Fruit fly (Drosophila melanogaster) whole organism, embryonic: Measurements from ENCODE around the gene CG33784.

Source experiments
- Awh ChIP-seq: fragments of 200-800 bp; sonication (Bioruptor generic); IDR thresholded peaks from 2 replicates; pipeline ENCODE4, ENCODE4 v1.3.6; 2022; ENCODE audit warnings: missing biosample characterization, missing genetic modification characterization
- CG10147 ChIP-seq: fragments of 200-800 bp; sonication (Bioruptor generic); optimal IDR thresholded peaks from 2 replicates; lab custom pipeline; 2019; ENCODE audit warnings: missing biosample characterization, mild to moderate bottlenecking, missing genetic modification characterization, moderate library complexity
- CG12155 ChIP-seq: fragments of 200-800 bp; sonication (Bioruptor generic); optimal IDR thresholded peaks from 3 replicates; lab custom pipeline; 2016; ENCODE audit warnings: missing biosample characterization, missing genetic modification characterization
- CG1233 ChIP-seq: fragments of 200-800 bp; sonication (Bioruptor generic); optimal IDR thresholded peaks from 4 replicates; lab custom pipeline; 2018; ENCODE audit warnings: missing biosample characterization, mild to moderate bottlenecking, missing genetic modification characterization
- CG12942 ChIP-seq: fragments of 200-800 bp; sonication (Bioruptor generic); optimal IDR thresholded peaks from 3 replicates; lab custom pipeline; 2016; ENCODE audit warnings: missing biosample characterization, missing genetic modification characterization
- CG13424 ChIP-seq: fragments of 200-800 bp; sonication (Bioruptor generic); optimal IDR thresholded peaks from 2 replicates; lab custom pipeline; 2019; ENCODE audit warnings: missing biosample characterization, mild to moderate bottlenecking, missing genetic modification characterization, moderate library complexity
- CG15479 ChIP-seq: fragments of 200-800 bp; sonication (Bioruptor generic); optimal IDR thresholded peaks from 3 replicates; lab custom pipeline; 2019; ENCODE audit warnings: missing biosample characterization, mild to moderate bottlenecking, missing genetic modification characterization, moderate library complexity
- CG15514 ChIP-seq: fragments of 200-800 bp; sonication (Bioruptor generic); optimal IDR thresholded peaks from 3 replicates; lab custom pipeline; 2017; ENCODE audit warnings: missing biosample characterization, missing genetic modification characterization, mild to moderate bottlenecking, moderate library complexity, missing genetic modification reagents
- CG17361 ChIP-seq: fragments of 200-800 bp; sonication (Bioruptor generic); IDR thresholded peaks from 3 replicates; pipeline ENCODE4 v1.3.6; 2022; ENCODE audit warnings: missing biosample characterization, missing genetic modification characterization
- CG17568 ChIP-seq: fragments of 200-800 bp; sonication (Bioruptor generic); optimal IDR thresholded peaks from 2 replicates; lab custom pipeline; 2018; ENCODE audit warnings: missing biosample characterization, mild to moderate bottlenecking, missing genetic modification characterization, moderate library complexity
- CG18599 ChIP-seq: fragments of 200-800 bp; sonication (Bioruptor generic); optimal IDR thresholded peaks from 3 replicates; lab custom pipeline; 2017; ENCODE audit warnings: missing biosample characterization, missing genetic modification characterization, mild to moderate bottlenecking, moderate library complexity, missing genetic modification reagents
- CG2116 ChIP-seq: fragments of 200-800 bp; sonication (Bioruptor generic); optimal IDR thresholded peaks from 3 replicates; lab custom pipeline; 2018; ENCODE audit warnings: missing biosample characterization, mild to moderate bottlenecking, missing genetic modification characterization
- CG31224 ChIP-seq: fragments of 200-800 bp; sonication (Bioruptor generic); IDR thresholded peaks from 2 replicates; pipeline ENCODE4 v1.3.6; 2022; ENCODE audit warnings: missing biosample characterization, missing genetic modification characterization
- CG31388 ChIP-seq: fragments of 200-800 bp; sonication (Bioruptor generic); optimal IDR thresholded peaks from 2 replicates; lab custom pipeline; 2016; ENCODE audit warnings: missing biosample characterization, missing genetic modification characterization
- CG33213 ChIP-seq: fragments of 200-800 bp; sonication (Bioruptor generic); optimal IDR thresholded peaks from 3 replicates; lab custom pipeline; 2016; ENCODE audit warnings: missing biosample characterization, missing genetic modification characterization
- CG5180 ChIP-seq: fragments of 200-800 bp; sonication (Bioruptor generic); optimal IDR thresholded peaks from 3 replicates; lab custom pipeline; 2017; ENCODE audit warnings: missing biosample characterization, missing genetic modification characterization, mild to moderate bottlenecking, moderate library complexity, missing genetic modification reagents
- CG6175 ChIP-seq: fragments of 200-800 bp; sonication (Bioruptor generic); IDR thresholded peaks from 3 replicates; pipeline ENCODE4 v1.3.6; 2022; ENCODE audit warnings: missing biosample characterization, missing genetic modification characterization
- CG9817 ChIP-seq: fragments of 200-800 bp; sonication (Bioruptor generic); optimal IDR thresholded peaks from 2 replicates; lab custom pipeline; 2018; ENCODE audit warnings: missing biosample characterization, mild to moderate bottlenecking, missing genetic modification characterization, moderate library complexity
- Dad ChIP-seq: fragments of 200-800 bp; sonication (Bioruptor generic); optimal IDR thresholded peaks from 3 replicates; lab custom pipeline; 2016; ENCODE audit warnings: missing biosample characterization, missing genetic modification characterization
- Dip3 ChIP-seq: fragments of 200-800 bp; sonication (Bioruptor generic); optimal IDR thresholded peaks from 3 replicates; lab custom pipeline; 2016; ENCODE audit warnings: missing biosample characterization, missing genetic modification characterization
- Ets97D ChIP-seq: fragments of 200-800 bp; sonication (Bioruptor generic); optimal IDR thresholded peaks from 3 replicates; lab custom pipeline; 2016; ENCODE audit warnings: missing biosample characterization, missing genetic modification characterization
- H2.0 ChIP-seq: fragments of 200-800 bp; sonication (Bioruptor generic); IDR thresholded peaks from 2 replicates; pipeline ENCODE4 v1.3.6; 2022; ENCODE audit warnings: missing biosample characterization, missing genetic modification characterization
- Hr3 ChIP-seq: fragments of 200-800 bp; sonication (Bioruptor generic); optimal IDR thresholded peaks from 3 replicates; lab custom pipeline; 2016; ENCODE audit warnings: missing biosample characterization, missing genetic modification characterization
- Hr39 ChIP-seq: fragments of >200 bp; optimal IDR thresholded peaks from 2 replicates; lab custom pipeline; 2017
- Lim3 ChIP-seq: fragments of 200-800 bp; sonication (Bioruptor generic); IDR thresholded peaks from 2 replicates; pipeline ENCODE4 v1.3.6; 2022; ENCODE audit warnings: missing biosample characterization, missing genetic modification characterization
- NC2β ChIP-seq: fragments of 200-800 bp; sonication (Bioruptor generic); optimal IDR thresholded peaks from 2 replicates; lab custom pipeline; 2016; ENCODE audit warnings: missing biosample characterization, missing genetic modification characterization
- Oaz ChIP-seq: fragments of 200-800 bp; sonication (Bioruptor generic); IDR thresholded peaks from 2 replicates; pipeline ENCODE4 v1.3.6; 2022; ENCODE audit warnings: missing biosample characterization, missing genetic modification characterization
- PHDP ChIP-seq: fragments of 200-800 bp; sonication (Bioruptor generic); optimal IDR thresholded peaks from 3 replicates; lab custom pipeline; 2018; ENCODE audit warnings: missing biosample characterization, mild to moderate bottlenecking, missing genetic modification characterization, moderate library complexity
- Ravus ChIP-seq: fragments of 200-800 bp; sonication (Bioruptor generic); IDR thresholded peaks from 2 replicates; pipeline ENCODE4 v1.3.6; 2022; ENCODE audit warnings: missing biosample characterization, missing genetic modification characterization
- Spps ChIP-seq: fragments of 200-800 bp; sonication (Bioruptor generic); optimal IDR thresholded peaks from 2 replicates; lab custom pipeline; 2018; ENCODE audit warnings: missing biosample characterization, mild to moderate bottlenecking, missing genetic modification characterization
- Trl ChIP-seq, 3 experiments: fragments of >200 bp in 2 of 3; fragments of 200-800 bp in 1 of 3; sonication (Bioruptor generic) in 1 of 3; optimal IDR thresholded peaks; 2 replicates in 1 of 3; 3 replicates in 2 of 3; lab custom pipeline; 2016 to 2017; ENCODE audit warnings: missing biosample characterization in 1 of 3, missing genetic modification characterization in 1 of 3
- cwo ChIP-seq: fragments of 200-800 bp; sonication (Bioruptor generic); optimal IDR thresholded peaks from 3 replicates; lab custom pipeline; 2017; ENCODE audit warnings: missing biosample characterization, missing genetic modification characterization, mild to moderate bottlenecking, moderate library complexity, missing genetic modification reagents
- dati ChIP-seq: fragments of 200-800 bp; sonication (Bioruptor generic); IDR thresholded peaks from 2 replicates; pipeline ENCODE4 v1.3.6; 2022; ENCODE audit warnings: missing biosample characterization, missing genetic modification characterization
- fd96Cb ChIP-seq: fragments of 200-800 bp; sonication (Bioruptor generic); optimal IDR thresholded peaks from 2 replicates; lab custom pipeline; 2018; ENCODE audit warnings: missing biosample characterization, mild to moderate bottlenecking, missing genetic modification characterization, moderate library complexity
- gem ChIP-seq: fragments of 200-800 bp; sonication (Bioruptor generic); optimal IDR thresholded peaks from 2 replicates; lab custom pipeline; 2019; ENCODE audit warnings: missing biosample characterization, mild to moderate bottlenecking, missing genetic modification characterization, moderate library complexity
- gt ChIP-seq: fragments of 200-800 bp; sonication (Bioruptor generic); IDR thresholded peaks from 2 replicates; pipeline ENCODE4 v1.3.6; 2022; ENCODE audit warnings: missing biosample characterization, missing genetic modification characterization
- h ChIP-seq: fragments of >200 bp; optimal IDR thresholded peaks from 2 replicates; lab custom pipeline; 2017
- knrl ChIP-seq: fragments of 200-800 bp; sonication (Bioruptor generic); IDR thresholded peaks from 3 replicates; pipeline ENCODE4 v1.3.6; 2022; ENCODE audit warnings: missing biosample characterization, missing genetic modification characterization; ENCODE audit not compliant: partially characterized antibody
- lab ChIP-seq: fragments of 200-800 bp; sonication (Bioruptor generic); optimal IDR thresholded peaks from 3 replicates; lab custom pipeline; 2017; ENCODE audit warnings: missing biosample characterization, missing genetic modification characterization, mild to moderate bottlenecking, moderate library complexity, missing genetic modification reagents
- mld ChIP-seq: fragments of 200-800 bp; sonication (Bioruptor generic); IDR thresholded peaks from 3 replicates; pipeline ENCODE4 v1.3.6; 2022; ENCODE audit warnings: missing biosample characterization, missing genetic modification characterization; ENCODE audit not compliant: partially characterized antibody
- nmo ChIP-seq: fragments of 200-800 bp; sonication (Bioruptor generic); optimal IDR thresholded peaks from 2 replicates; lab custom pipeline; 2018; ENCODE audit warnings: missing biosample characterization, mild to moderate bottlenecking, missing genetic modification characterization, moderate library complexity
- sens ChIP-seq: fragments of 200-800 bp; sonication (Bioruptor generic); peaks from one replicate; lab custom pipeline; 2016; ENCODE audit warnings: missing biosample characterization, missing genetic modification characterization
- sens-2 ChIP-seq: fragments of 200-800 bp; sonication (Bioruptor generic); IDR thresholded peaks from 2 replicates; pipeline ENCODE4 v1.3.6; 2022; ENCODE audit warnings: missing biosample characterization, missing genetic modification characterization
- sim ChIP-seq: fragments of 200-800 bp; sonication (Bioruptor generic); IDR thresholded peaks from 2 replicates; pipeline ENCODE4 v1.3.6; 2022; ENCODE audit warnings: missing biosample characterization, missing genetic modification characterization
- stwl ChIP-seq: fragments of 200-800 bp; sonication (Bioruptor generic); optimal IDR thresholded peaks from 3 replicates; lab custom pipeline; 2018; ENCODE audit warnings: missing biosample characterization, mild to moderate bottlenecking, missing genetic modification characterization, moderate library complexity
- tap ChIP-seq: fragments of 200-800 bp; optimal IDR thresholded peaks from 3 replicates; lab custom pipeline; 2019; ENCODE audit warnings: missing biosample characterization, mild to moderate bottlenecking, missing genetic modification characterization, moderate library complexity
- tin ChIP-seq: fragments of 200-800 bp; sonication (Bioruptor generic); optimal IDR thresholded peaks from 3 replicates; lab custom pipeline; 2016; ENCODE audit warnings: missing biosample characterization, missing genetic modification characterization
- vfl ChIP-seq: fragments of 200-800 bp; sonication (Bioruptor generic); optimal IDR thresholded peaks from 2 replicates; lab custom pipeline; 2016; ENCODE audit warnings: missing biosample characterization, missing genetic modification characterization
- yki ChIP-seq: fragments of >200 bp; optimal IDR thresholded peaks from 3 replicates; lab custom pipeline; 2018

Gene CG33784

DNA sequence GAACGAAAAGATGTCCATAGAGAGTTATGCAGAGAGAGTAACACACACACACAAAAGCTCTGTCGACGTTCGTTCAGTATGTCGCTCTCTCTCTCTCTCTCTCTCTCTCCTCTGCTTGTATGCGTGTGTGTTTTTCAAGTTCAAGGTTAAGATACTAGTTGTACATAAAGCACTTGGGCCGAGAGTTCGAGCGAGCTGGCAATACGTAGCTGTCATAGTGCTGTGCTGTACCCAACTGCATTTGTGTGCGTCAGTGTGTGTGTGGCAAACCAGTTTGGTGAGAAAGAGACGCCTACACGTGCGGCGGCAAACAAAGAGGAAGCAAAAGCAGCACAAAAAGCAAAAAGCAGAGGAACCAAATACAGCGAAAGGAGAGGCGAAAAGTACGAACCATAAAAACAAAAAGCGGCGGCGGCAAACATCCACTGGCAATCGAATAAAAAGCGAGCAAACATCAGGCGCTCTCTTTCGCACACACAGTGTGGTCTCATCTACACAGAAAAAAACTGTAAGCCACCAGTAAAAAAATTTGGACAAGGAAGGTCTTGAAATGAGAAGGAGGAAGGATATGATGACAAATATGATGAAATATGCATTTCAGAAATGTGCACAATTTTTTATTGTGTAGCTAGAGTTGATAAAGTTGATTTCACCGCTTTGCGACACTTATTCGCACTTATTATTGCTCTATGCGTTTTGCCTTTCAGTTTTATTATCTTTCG is 19.7 kb downstream of the CG33784 start (continued):
- peak; percentile 32; the same call in 1 of the 2 replicates for TF ChIP-seq CG31224
- TF ChIP-seq yki (lab: Kevin White, UChicago): peak; percentile 4
- no peak for TF ChIP-seq sim (GFP tag; lab: Robert Waterston, UW)
- TF ChIP-seq Ets97D: peak; percentile 19
- no peak for TF ChIP-seq gt (GFP tag; lab: Robert Waterston, UW)
- TF ChIP-seq cwo (GFP tag; lab: Kevin White, UChicago): peak; percentile 66
- TF ChIP-seq CG18599: peak; percentile 77
- TF ChIP-seq Spps (tag; lab: Kevin White, UChicago): no peak
- peak; percentile 4; the same call in 1 of the 2 replicates for TF ChIP-seq Ravus (GFP tag; lab: Robert Waterston, UW)
- peak; percentile 45; the same call in 2 of the 3 replicates for TF ChIP-seq CG17361
- peak; percentile 36; the same call in 1 of the 2 replicates for TF ChIP-seq Awh
- TF ChIP-seq tap: no peak
- TF ChIP-seq sens (GFP tag; lab: Kevin White, UChicago): peak; percentile 90
- TF ChIP-seq vfl: no peak
- no peak for TF ChIP-seq Hr39 (lab: Kevin White, UChicago)
- peak; percentile 47 for TF ChIP-seq Dad
- 0 out of 2 replicates have a peak, but pooled peaks have one; percentile 23 for TF ChIP-seq Lim3 (GFP tag; lab: Robert Waterston, UW)
- TF ChIP-seq Dip3 (GFP tag; lab: Kevin White, UChicago): peak; percentile 78
- TF ChIP-seq CG5180 (GFP tag; lab: Kevin White, UChicago): no peak
- TF ChIP-seq CG33213: peak; percentile 72
- peak; percentile 44 for TF ChIP-seq PHDP
- TF ChIP-seq CG15514 (GFP tag; lab: Kevin White, UChicago): peak; percentile 65
- no peak for TF ChIP-seq stwl (tag; lab: Kevin White, UChicago)
- TF ChIP-seq Trl (optimal IDR thresholded peaks at IDR 0.05; lab: Kevin White, UChicago): peak; percentile 82 to 95
- TF ChIP-seq Trl (GFP tag; optimal IDR thresholded peaks at IDR 0.05; lab: Kevin White, UChicago): peak; percentile 49
- peak; percentile 39 for TF ChIP-seq CG12942
- TF ChIP-seq mld (GFP tag; lab: Robert Waterston, UW): 0 out of 3 replicates have a peak, but pooled peaks have one; percentile 42
- peak; percentile 61 for TF ChIP-seq CG12155
- TF ChIP-seq dati (GFP tag; lab: Robert Waterston, UW): 0 out of 2 replicates have a peak, but pooled peaks have one; percentile 38
- TF ChIP-seq H2.0: peak; percentile 67
- peak; percentile 65 for TF ChIP-seq tin (GFP tag; lab: Kevin White, UChicago)
- peak; percentile 22 for TF ChIP-seq CG13424 (tag; lab: Kevin White, UChicago)
- peak; percentile 32 for TF ChIP-seq CG2116 (GFP tag; lab: Kevin White, UChicago)
- TF ChIP-seq fd96Cb (tag; lab: Kevin White, UChicago): peak; percentile 43
- peak; percentile 49; the same call in 1 of the 2 replicates for TF ChIP-seq sens-2 (GFP tag; lab: Robert Waterston, UW)
- TF ChIP-seq CG10147 (GFP tag; lab: Kevin White, UChicago): peak; percentile 12
- peak; percentile 8 for TF ChIP-seq NC2β
- TF ChIP-seq CG1233: peak; percentile 29
- TF ChIP-seq h (lab: Kevin White, UChicago): no peak
- TF ChIP-seq CG6175 (GFP tag; lab: Robert Waterston, UW): 0 out of 3 replicates have a peak, but pooled peaks have one; percentile 32
- TF ChIP-seq CG31388 (GFP tag; lab: Kevin White, UChicago): no peak
- TF ChIP-seq lab (GFP tag; lab: Kevin White, UChicago): peak; percentile 79
- peak; percentile 75 for TF ChIP-seq gem (tag; lab: Kevin White, UChicago)
- TF ChIP-seq CG15479 (GFP tag; lab: Kevin White, UChicago): no peak
- TF ChIP-seq CG17568 (GFP tag; lab: Kevin White, UChicago): peak; percentile 52
- peak; percentile 28 for TF ChIP-seq CG9817 (tag; lab: Kevin White, UChicago)
- 0 out of 3 replicates have a peak, but pooled peaks have one; percentile 16 for TF ChIP-seq knrl (GFP tag; lab: Robert Waterston, UW)
- TF ChIP-seq nmo (GFP tag; lab: Kevin White, UChicago): peak; percentile 35
- TF ChIP-seq Oaz (GFP tag; lab: Robert Waterston, UW): peak; percentile 46; the same call in 1 of the 2 replicates
- TF ChIP-seq Hr3: peak; percentile 42
